Fruit fly (Drosophila melanogaster): ENCODE data around the gene Pomp.

Pomp gene

dm6 chr2L:20807617-20808509 lies 20.4 kb downstream of the Pomp start (continued):
- TF ChIP-seq ato (GFP tag; IDR thresholded peaks at IDR 0.05; ENCODE audit: partially characterized antibody) (no peak), salm (tag; optimal IDR thresholded peaks at IDR 0.05) (peak; percentile 13), dimm (GFP tag; IDR thresholded peaks at IDR 0.05) (no peak), Aef1 (GFP tag; IDR thresholded peaks at IDR 0.05) (peak; percentile 25; the same call in 1 of the 3 replicates), CG13624 (GFP tag; optimal IDR thresholded peaks at IDR 0.05) (peak; percentile 6), CG12155 (GFP tag; optimal IDR thresholded peaks at IDR 0.05) (peak; percentile 18), dpn (GFP tag; optimal IDR thresholded peaks at IDR 0.05) (peak in 1 of 2 experiments; percentile 4), Drgx (GFP tag; IDR thresholded peaks at IDR 0.05) (peak; percentile 59; the same call in 1 of the 2 replicates), NFAT (GFP tag; IDR thresholded peaks at IDR 0.05) (0 out of 2 replicates have a peak, but pooled peaks have one; percentile 6), CG11560 (tag; IDR thresholded peaks at IDR 0.05) (no peak), Doc2 (GFP tag; IDR thresholded peaks at IDR 0.05) (no peak), CG17829 (tag; optimal IDR thresholded peaks at IDR 0.05) (peak; percentile 28), CG33557 (GFP tag; optimal IDR thresholded peaks at IDR 0.05) (no peak), CG4707 (GFP tag; optimal IDR thresholded peaks at IDR 0.05) (peak; percentile 41), sug (tag; optimal IDR thresholded peaks at IDR 0.05) (peak; percentile 36), CG10979 (tag; optimal IDR thresholded peaks at IDR 0.05) (peak; percentile 50), so (GFP tag; IDR thresholded peaks at IDR 0.05) (peak; percentile 50; the same call in 1 of the 3 replicates), Sry-β (GFP tag; optimal IDR thresholded peaks at IDR 0.05) (no peak), CG10366 (GFP tag; IDR thresholded peaks at IDR 0.05) (peak; percentile 31; the same call in 1 of the 2 replicates), phol (tag; optimal IDR thresholded peaks at IDR 0.05) (peak; percentile 44), CG31441 (GFP tag; IDR thresholded peaks at IDR 0.05) (peak; percentile 53), Ssrp (tag; optimal IDR thresholded peaks at IDR 0.05) (peak; percentile 0), MTF-1 (GFP tag; optimal IDR thresholded peaks at IDR 0.05; ENCODE audit: borderline replicate concordance) (no peak), onecut (GFP tag; IDR thresholded peaks at IDR 0.05) (peak; percentile 95), CG10462 (GFP tag; optimal IDR thresholded peaks at IDR 0.05) (no peak), fd64A (GFP tag; optimal IDR thresholded peaks at IDR 0.05) (no peak), CG4282 (GFP tag; optimal IDR thresholded peaks at IDR 0.05) (peak; percentile 12), CG12659 (GFP tag; optimal IDR thresholded peaks at IDR 0.05) (peak; percentile 32), fd3F (GFP tag; optimal IDR thresholded peaks at IDR 0.05) (peak; percentile 61), seq (GFP tag; IDR thresholded peaks at IDR 0.05) (peak; percentile 23), Hr3 (GFP tag; optimal IDR thresholded peaks at IDR 0.05) (peak; percentile 16), zfh1 (GFP tag; IDR thresholded peaks at IDR 0.05) (peak; percentile 56; the same call in 2 of the 3 replicates), CG32767 (GFP tag; IDR thresholded peaks at IDR 0.05) (0 out of 2 replicates have a peak, but pooled peaks have one; percentile 33), lola (GFP tag; optimal IDR thresholded peaks at IDR 0.05) (peak in 1 of 3 experiments; percentile 4), CG12219 (GFP tag; optimal IDR thresholded peaks at IDR 0.05) (peak; percentile 36), az2 (GFP tag; optimal IDR thresholded peaks at IDR 0.05) (peak; percentile 35), Xrp1 (GFP tag; IDR thresholded peaks at IDR 0.05) (peak; percentile 69), gcm2 (GFP tag; optimal IDR thresholded peaks at IDR 0.05) (no peak), HmgZ (tag; optimal IDR thresholded peaks at IDR 0.05) (peak; percentile 22), pan (optimal IDR thresholded peaks at IDR 0.05) (no peak), pan (GFP tag; optimal IDR thresholded peaks at IDR 0.05 in 1 of 2, IDR thresholded peaks at IDR 0.05 in 1 of 2) (peak in 1 of 2 experiments; percentile 80), CG9609 (GFP tag; optimal IDR thresholded peaks at IDR 0.05) (no peak), CG4854 (GFP tag; optimal IDR thresholded peaks at IDR 0.05) (no peak), CG11085 (GFP tag; IDR thresholded peaks at IDR 0.05) (0 out of 2 replicates have a peak, but pooled peaks have one; percentile 29), sens (GFP tag) (peak; percentile 54), CG11247 (GFP tag; IDR thresholded peaks at IDR 0.05) (no peak; the same call in 1 of the 2 replicates), B-H2 (GFP tag; optimal IDR thresholded peaks at IDR 0.05) (peak; percentile 17), slbo (GFP tag; IDR thresholded peaks at IDR 0.05) (peak; percentile 63), CG11504 (tag; optimal IDR thresholded peaks at IDR 0.05) (peak; percentile 70)
